Fruit fly (Drosophila melanogaster) whole organism, pupa: Measurements from ENCODE around the gene CG10948.

Source experiments
- CG10348 ChIP-seq: fragments of 200-800 bp; sonication (Bioruptor generic); IDR thresholded peaks from 2 replicates; pipeline ENCODE4 v1.3.6; 2022; ENCODE audit warnings: missing biosample characterization, missing genetic modification characterization
- CG12605 ChIP-seq: fragments of 200-800 bp; sonication (Bioruptor generic); IDR thresholded peaks from 2 replicates; pipeline ENCODE4 v1.3.6; 2022; ENCODE audit warnings: missing biosample characterization, missing genetic modification characterization
- CG14655 ChIP-seq: fragments of 200-800 bp; sonication (Bioruptor generic); optimal IDR thresholded peaks from 3 replicates; lab custom pipeline; 2017; ENCODE audit warnings: mild to moderate bottlenecking, missing biosample characterization, missing genetic modification reagents, missing genetic modification characterization
- CG32121 ChIP-seq: fragments of 200-800 bp; sonication (Bioruptor generic); IDR thresholded peaks from 2 replicates; pipeline ENCODE4 v1.3.6; 2022; ENCODE audit warnings: missing biosample characterization, missing genetic modification characterization
- CG34367 ChIP-seq: fragments of 200-800 bp; sonication (Bioruptor generic); optimal IDR thresholded peaks from 2 replicates; lab custom pipeline; 2018; ENCODE audit warnings: missing biosample characterization, mild to moderate bottlenecking, missing genetic modification characterization
- CG4496 ChIP-seq: fragments of 200-800 bp; sonication (Bioruptor generic); IDR thresholded peaks from 3 replicates; pipeline ENCODE4 v1.3.6; 2022; ENCODE audit warnings: missing biosample characterization, missing genetic modification characterization
- CG8159 ChIP-seq: fragments of 200-800 bp; sonication (Bioruptor generic); optimal IDR thresholded peaks from 3 replicates; lab custom pipeline; 2018; ENCODE audit warnings: missing biosample characterization, mild to moderate bottlenecking, missing genetic modification characterization, moderate library complexity
- D1 ChIP-seq: fragments of 200-800 bp; sonication (Bioruptor generic); optimal IDR thresholded peaks from 2 replicates; lab custom pipeline; 2018; ENCODE audit warnings: missing biosample characterization, mild to moderate bottlenecking, missing genetic modification characterization, moderate library complexity
- EcR ChIP-seq: fragments of 200-800 bp; sonication (Bioruptor generic); optimal IDR thresholded peaks from 3 replicates; lab custom pipeline; 2019; ENCODE audit warnings: missing biosample characterization, missing genetic modification characterization, mild to moderate bottlenecking, moderate library complexity, missing genetic modification reagents
- Ets98B ChIP-seq: fragments of 200-800 bp; sonication (Bioruptor generic); IDR thresholded peaks from 2 replicates; pipeline ENCODE4 v1.3.6; 2022; ENCODE audit warnings: missing biosample characterization, missing genetic modification characterization
- rn ChIP-seq: fragments of 200-800 bp; sonication (Bioruptor generic); IDR thresholded peaks from 2 replicates; pipeline ENCODE4 v1.3.6; 2022; ENCODE audit warnings: missing biosample characterization, missing genetic modification characterization

DNA sequence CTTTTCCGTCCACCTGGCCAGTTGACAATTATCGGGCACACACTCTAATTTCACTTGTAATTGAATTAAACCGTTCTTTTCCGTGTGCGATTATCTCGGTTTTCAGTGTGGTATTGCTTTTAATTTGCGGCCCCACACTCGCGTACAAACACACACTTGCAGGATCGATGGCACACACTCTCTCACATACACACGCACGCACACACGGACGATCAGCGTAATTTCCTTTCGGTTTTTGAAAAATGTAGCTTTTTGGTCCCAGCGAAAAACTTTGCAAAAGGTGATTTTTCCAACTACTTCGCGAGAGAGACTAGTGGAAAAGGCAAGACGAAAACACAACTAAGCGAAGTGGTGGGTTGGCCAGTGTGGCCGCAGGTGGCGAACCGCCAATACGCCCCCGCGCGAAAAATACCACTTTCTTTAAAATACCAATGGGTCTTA, 45.2 kb downstream of the CG10948 start, which contains the start of gene Atg1:
- TF ChIP-seq D1 (no peak), CG8159 (tag; lab: Kevin White, UChicago) (no peak), CG32121 (GFP tag; lab: Robert Waterston, UW) (no peak), rn (no peak), CG14655 (GFP tag; lab: Kevin White, UChicago) (no peak), Ets98B (GFP tag; lab: Robert Waterston, UW) (no peak), EcR (no peak), CG12605 (GFP tag; lab: Robert Waterston, UW) (peak; percentile 22; the same call in 1 of the 2 replicates), CG34367 (tag; lab: Kevin White, UChicago) (no peak), CG10348 (no peak), CG4496 (GFP tag; lab: Robert Waterston, UW) (no peak)
